Worm (Caenorhabditis elegans) whole organism, L2 larva: Measurements from ENCODE around the gene srx-122.

Experiments
- F13H6.1 ChIP-seq: sonication (generic microtip); optimal IDR thresholded peaks from 2 replicates; lab custom pipeline; 2016; ENCODE audit warnings: missing genetic modification characterization, missing compliant biosample characterization
- ZK546.5 ChIP-seq: sonication (generic microtip); optimal IDR thresholded peaks from 2 replicates; lab custom pipeline; 2017; ENCODE audit warnings: missing biosample characterization, missing genetic modification characterization
- aly-2 ChIP-seq: fragments of 150-350 bp; optimal IDR thresholded peaks from 2 replicates; lab custom pipeline; 2014; ENCODE audit warnings: missing biosample characterization, missing genetic modification characterization
- ama-1 ChIP-seq: fragments of 150-350 bp; optimal IDR thresholded peaks from 2 replicates; lab custom pipeline; 2018; ENCODE audit warnings: inconsistent platforms
- egl-27 ChIP-seq: sonication (generic microtip); optimal IDR thresholded peaks from 3 replicates; lab custom pipeline; 2017; ENCODE audit warnings: missing biosample characterization, missing genetic modification reagents, missing genetic modification characterization
- nhr-12 ChIP-seq: fragments of 150-350 bp; optimal IDR thresholded peaks from 2 replicates; lab custom pipeline; 2014; ENCODE audit warnings: missing biosample characterization, missing genetic modification characterization
- nhr-129 ChIP-seq: fragments of 150-350 bp; optimal IDR thresholded peaks from 2 replicates; lab custom pipeline; 2014; ENCODE audit warnings: missing biosample characterization, missing genetic modification characterization
- nhr-77 ChIP-seq: fragments of 150-350 bp; optimal IDR thresholded peaks from 2 replicates; lab custom pipeline; 2014; ENCODE audit warnings: missing biosample characterization, missing genetic modification characterization
- sma-3 ChIP-seq: sonication (generic microtip); optimal IDR thresholded peaks from 2 replicates; lab custom pipeline; 2016; ENCODE audit warnings: missing genetic modification reagents, missing genetic modification characterization, missing compliant biosample characterization
- zag-1 ChIP-seq: fragments of 150-350 bp; optimal IDR thresholded peaks from 2 replicates; lab custom pipeline; 2014; ENCODE audit warnings: missing biosample characterization, missing genetic modification characterization
- ztf-11 ChIP-seq: sonication (generic microtip); optimal IDR thresholded peaks from 2 replicates; lab custom pipeline; 2017; ENCODE audit warnings: missing biosample characterization, missing genetic modification characterization
- ztf-4 ChIP-seq: fragments of 150-350 bp; optimal IDR thresholded peaks from 2 replicates; lab custom pipeline; 2014; ENCODE audit warnings: missing biosample characterization, missing genetic modification characterization

- no peak for TF ChIP-seq nhr-129 (tag; lab: Kevin White, UChicago)
- no peak for TF ChIP-seq zag-1 (tag; lab: Kevin White, UChicago)
- TF ChIP-seq aly-2 (tag; lab: Kevin White, UChicago), result no peak
- TF ChIP-seq nhr-77, result no peak
- TF ChIP-seq ama-1 (lab: Kevin White, UChicago), result no peak
- TF ChIP-seq ztf-4 (tag; lab: Kevin White, UChicago), result no peak
- no peak for TF ChIP-seq ztf-11 (tag; lab: Kevin White, UChicago)
- no peak for TF ChIP-seq F13H6.1 (tag; lab: Kevin White, UChicago)
- TF ChIP-seq nhr-12 (tag; lab: Kevin White, UChicago), result no peak
- TF ChIP-seq egl-27 (tag; lab: Kevin White, UChicago), result no peak
- no peak for TF ChIP-seq ZK546.5 (tag; lab: Kevin White, UChicago)
- no peak for TF ChIP-seq sma-3
These were observed 47.5 kb downstream of the srx-122 start, which contains the start of gene T28A11.13 for ce11 chrV:3250153-3250552.
